Worm (Caenorhabditis elegans): ENCODE measurements around the gene eif-2Bdelta.

The eif-2Bdelta gene

ce11 chrV:9503152-9503817, 10.3 kb upstream of the eif-2Bdelta start:
- TF ChIP-seq ZK546.5 (tag; optimal IDR thresholded peaks at IDR 0.05) (no peak), lsy-2 (tag; optimal IDR thresholded peaks at IDR 0.05) (peak in 1 of 2 experiments; percentile 65), nhr-237 (tag; optimal IDR thresholded peaks at IDR 0.05) (no peak), snpc-4 (tag; optimal IDR thresholded peaks at IDR 0.05) (peak; percentile 81), egl-27 (tag; optimal IDR thresholded peaks at IDR 0.05) (no peak), ceh-82 (tag; optimal IDR thresholded peaks at IDR 0.05) (no peak), lin-13 (GFP tag; optimal IDR thresholded peaks at IDR 0.05) (no peak), R02D3.7 (tag; optimal IDR thresholded peaks at IDR 0.05) (no peak), daf-12 (tag; optimal IDR thresholded peaks at IDR 0.05) (no peak), spr-3 (GFP tag; optimal IDR thresholded peaks at IDR 0.05) (no peak), T20F7.1 (GFP tag; optimal IDR thresholded peaks at IDR 0.05) (peak; percentile 47), ztf-7 (tag; optimal IDR thresholded peaks at IDR 0.05) (no peak), nhr-111 (GFP tag; optimal IDR thresholded peaks at IDR 0.05) (peak; percentile 6), unc-130 (GFP tag; optimal IDR thresholded peaks at IDR 0.05) (no peak), unc-62 (GFP tag; optimal IDR thresholded peaks at IDR 0.05 in 1 of 2) (peak in 1 of 2 experiments; percentile 93), unc-62 (tag; optimal IDR thresholded peaks at IDR 0.05) (no peak), hlh-30 (tag; optimal IDR thresholded peaks at IDR 0.05; ENCODE audit: insufficient read depth) (peak; percentile 6), T26A8.4 (GFP tag; IDR thresholded peaks at IDR 0.05) (peak; percentile 88), nhr-6 (tag; optimal IDR thresholded peaks at IDR 0.05) (no peak), dmd-9 (GFP tag; IDR thresholded peaks at IDR 0.05) (0 out of 2 replicates have a peak, but pooled peaks have one; percentile 49), ceh-20 (GFP tag; IDR thresholded peaks at IDR 0.05) (peak; percentile 84), duxl-1 (tag; optimal IDR thresholded peaks at IDR 0.05; ENCODE audit: poor library complexity) (peak; percentile 65), ceh-62 (tag; optimal IDR thresholded peaks at IDR 0.05) (no peak), nhr-48 (tag; optimal IDR thresholded peaks at IDR 0.05) (peak; percentile 75), lin-1 (GFP tag; IDR thresholded peaks at IDR 0.05) (peak; percentile 67; the same call in 1 of the 2 replicates), lin-29 (GFP tag; IDR thresholded peaks at IDR 0.05) (peak; percentile 56; the same call in 1 of the 2 replicates), Y75B8A.6 (GFP tag; IDR thresholded peaks at IDR 0.05) (0 out of 2 replicates have a peak, but pooled peaks have one; percentile 80), dmd-8 (GFP tag; IDR thresholded peaks at IDR 0.05) (peak; percentile 97), ZK337.2 (GFP tag; IDR thresholded peaks at IDR 0.05) (peak; percentile 87), lin-15B (tag; optimal IDR thresholded peaks at IDR 0.05) (no peak), attf-4 (tag; optimal IDR thresholded peaks at IDR 0.05) (no peak), mxl-3 (GFP tag; optimal IDR thresholded peaks at IDR 0.05) (peak; percentile 54), hif-1 (tag; optimal IDR thresholded peaks at IDR 0.05) (peak; percentile 14 to 45), fkh-10 (GFP tag; optimal IDR thresholded peaks at IDR 0.05) (no peak), gei-8 (GFP tag; optimal IDR thresholded peaks at IDR 0.05) (peak; percentile 85), zfp-3 (GFP tag; conservative IDR thresholded peaks at IDR 0.05) (0 out of 2 replicates have a peak, but pooled peaks have one; percentile 59), egl-43 (GFP tag; IDR thresholded peaks at IDR 0.05) (no peak; the same call in 1 of the 2 replicates), D1046.2 (GFP tag; IDR thresholded peaks at IDR 0.05) (peak; percentile 86), pha-4 (GFP tag; IDR thresholded peaks at IDR 0.05) (peak; percentile 88; the same call in 1 of the 2 replicates), pha-4 (tag; optimal IDR thresholded peaks at IDR 0.05) (no peak), unc-39 (tag; optimal IDR thresholded peaks at IDR 0.05) (no peak), dve-1 (tag; optimal IDR thresholded peaks at IDR 0.05; ENCODE audit: insufficient read depth) (no peak), daf-16 (GFP tag; optimal IDR thresholded peaks at IDR 0.05) (peak in 1 of 2 experiments; percentile 81), daf-16 (tag; optimal IDR thresholded peaks at IDR 0.05) (peak; percentile 51), sdz-12 (GFP tag; optimal IDR thresholded peaks at IDR 0.05) (no peak), tra-1 (GFP tag; IDR thresholded peaks at IDR 0.05) (peak; percentile 85), ctbp-1 (GFP tag; IDR thresholded peaks at IDR 0.05) (peak; percentile 87), dmd-6 (GFP tag; IDR thresholded peaks at IDR 0.05) (peak; percentile 84), spr-1 (tag; optimal IDR thresholded peaks at IDR 0.05) (peak; percentile 41), php-3 (GFP tag; IDR thresholded peaks at IDR 0.05) (peak; percentile 61; the same call in 1 of the 2 replicates)
